Fruit fly (Drosophila melanogaster): ENCODE data around the gene CG11836.

DNA sequence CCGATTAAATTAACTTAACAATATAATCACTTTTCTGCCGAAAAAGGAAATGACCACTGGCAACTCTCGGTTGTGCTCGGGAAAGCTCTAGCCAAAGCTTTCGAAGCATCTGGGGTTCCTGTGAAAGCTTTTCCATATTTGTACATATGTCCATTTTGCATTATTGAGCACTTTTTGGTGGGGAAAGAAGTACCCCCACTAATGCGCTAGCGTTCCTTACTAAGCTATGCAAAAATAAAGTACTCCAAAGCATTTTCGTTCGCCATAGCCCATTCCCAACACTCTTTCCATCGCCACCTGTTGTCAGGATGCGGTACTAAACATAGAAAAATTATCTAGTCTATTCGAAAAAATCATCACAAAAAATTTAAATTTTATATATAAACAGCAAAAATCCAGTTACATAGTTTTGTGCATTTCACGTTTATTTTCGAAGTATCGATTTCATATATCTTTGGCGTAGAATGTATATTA lies 41.6 kb downstream of the CG11836 start, which contains the start of gene Nepl16:
- TF ChIP-seq Hr96 (GFP tag; optimal IDR thresholded peaks at IDR 0.05) (no peak), CG11617 (GFP tag; optimal IDR thresholded peaks at IDR 0.05) (no peak), CG7101 (tag; optimal IDR thresholded peaks at IDR 0.05) (no peak), CG33017 (tag; optimal IDR thresholded peaks at IDR 0.05) (no peak), kay (GFP tag; ENCODE audit: borderline replicate concordance) (no peak), toe (GFP tag; optimal IDR thresholded peaks at IDR 0.05) (no peak), Crg-1 (GFP tag; optimal IDR thresholded peaks at IDR 0.05) (no peak), bab1 (GFP tag; optimal IDR thresholded peaks at IDR 0.05) (no peak), cic (GFP tag; optimal IDR thresholded peaks at IDR 0.05) (no peak), CG1620 (GFP tag; optimal IDR thresholded peaks at IDR 0.05) (no peak), CG5204 (GFP tag; optimal IDR thresholded peaks at IDR 0.05) (no peak), pad (GFP tag; optimal IDR thresholded peaks at IDR 0.05) (no peak), tj (GFP tag; optimal IDR thresholded peaks at IDR 0.05) (no peak), Clk (GFP tag; optimal IDR thresholded peaks at IDR 0.05) (no peak)
